Worm (Caenorhabditis elegans): ENCODE measurements around the gene eelo-1.

ce11 chrIII:1508244-1508643 lies 50.1 kb downstream of the eelo-1 start:
- TF ChIP-seq ets-4 (tag; optimal IDR thresholded peaks at IDR 0.05): no peak
- TF ChIP-seq mec-3 (tag; optimal IDR thresholded peaks at IDR 0.05; ENCODE audit: borderline replicate concordance): no peak
- TF ChIP-seq nhr-11 (tag; optimal IDR thresholded peaks at IDR 0.05): no peak
- no peak for TF ChIP-seq pha-4 (tag; optimal IDR thresholded peaks at IDR 0.05)

Data from whole organism, late embryonic.